Worm (Caenorhabditis elegans): Measurements from ENCODE around the gene dnj-10.

ce11 chrIII:8664897-8665388 lies 34.0 kb downstream of the dnj-10 start, which contains the start of gene F22B7.1:
- TF ChIP-seq klf-2 (GFP tag; conservative IDR thresholded peaks at IDR 0.05) (no peak), med-1 (GFP tag; optimal IDR thresholded peaks at IDR 0.05; ENCODE audit: insufficient read depth) (no peak), tab-1 (GFP tag; IDR thresholded peaks at IDR 0.05) (no peak), T22C8.4 (GFP tag; IDR thresholded peaks at IDR 0.05) (no peak), ref-1 (GFP tag; conservative IDR thresholded peaks at IDR 0.05) (no peak), flt-1 (GFP tag; IDR thresholded peaks at IDR 0.05) (no peak), cog-1 (tag; optimal IDR thresholded peaks at IDR 0.05) (no peak), ztf-29 (GFP tag; IDR thresholded peaks at IDR 0.05) (no peak)
